Worm (Caenorhabditis elegans) whole organism, L2 larva: ENCODE data around the gene F07H5.7.

ENCODE experiments used
- C34F6.9 ChIP-seq: fragments of 150-350 bp; optimal IDR thresholded peaks from 2 replicates; lab custom pipeline; 2014; ENCODE audit warnings: missing biosample characterization, missing genetic modification characterization
- F13H6.1 ChIP-seq: sonication (generic microtip); optimal IDR thresholded peaks from 2 replicates; lab custom pipeline; 2016; ENCODE audit warnings: missing genetic modification characterization, missing compliant biosample characterization
- R02D3.7 ChIP-seq: fragments of 150-350 bp; optimal IDR thresholded peaks from 2 replicates; lab custom pipeline; 2014; ENCODE audit warnings: missing biosample characterization, missing genetic modification characterization
- Y55F3AM.14 ChIP-seq: fragments of 200-800 bp; sonication (Bioruptor generic); optimal IDR thresholded peaks from 2 replicates; lab custom pipeline; 2018; ENCODE audit warnings: mild to moderate bottlenecking, missing genetic modification characterization, missing compliant biosample characterization
- ZK546.5 ChIP-seq: sonication (generic microtip); optimal IDR thresholded peaks from 2 replicates; lab custom pipeline; 2017; ENCODE audit warnings: missing biosample characterization, missing genetic modification characterization
- alr-1 ChIP-seq: fragments of 150-350 bp; optimal IDR thresholded peaks from 2 replicates; lab custom pipeline; 2014; ENCODE audit warnings: missing biosample characterization, missing genetic modification characterization
- aly-2 ChIP-seq: fragments of 150-350 bp; optimal IDR thresholded peaks from 2 replicates; lab custom pipeline; 2014; ENCODE audit warnings: missing biosample characterization, missing genetic modification characterization
- ama-1 ChIP-seq: fragments of 150-350 bp; optimal IDR thresholded peaks from 2 replicates; lab custom pipeline; 2018; ENCODE audit warnings: inconsistent platforms
- blmp-1 ChIP-seq: sonication (generic microtip); optimal IDR thresholded peaks from 2 replicates; lab custom pipeline; 2017; ENCODE audit warnings: missing genetic modification characterization, mild to moderate bottlenecking, missing compliant biosample characterization, antibody characterized with exemption, moderate library complexity; ENCODE audit not compliant: insufficient read depth
- ceh-16 ChIP-seq: fragments of 150-350 bp; optimal IDR thresholded peaks from 2 replicates; lab custom pipeline; 2014; ENCODE audit warnings: missing biosample characterization, missing genetic modification characterization
- ceh-82 ChIP-seq: fragments of 150-350 bp; optimal IDR thresholded peaks from 2 replicates; lab custom pipeline; 2014; ENCODE audit warnings: missing biosample characterization, missing genetic modification characterization
- dmd-4 ChIP-seq: sonication (generic microtip); optimal IDR thresholded peaks from 2 replicates; lab custom pipeline; 2017; ENCODE audit warnings: missing biosample characterization, missing genetic modification characterization
- egl-27 ChIP-seq: sonication (generic microtip); optimal IDR thresholded peaks from 3 replicates; lab custom pipeline; 2017; ENCODE audit warnings: missing biosample characterization, missing genetic modification reagents, missing genetic modification characterization
- elt-1 ChIP-seq: fragments of 150-350 bp; optimal IDR thresholded peaks from 2 replicates; lab custom pipeline; 2014; ENCODE audit warnings: missing biosample characterization, missing genetic modification characterization
- elt-3 ChIP-seq: sonication (generic microtip); optimal IDR thresholded peaks from 2 replicates; lab custom pipeline; 2017; ENCODE audit warnings: missing biosample characterization, missing genetic modification characterization
- fos-1 ChIP-seq: fragments of 150-350 bp; optimal IDR thresholded peaks from 2 replicates; lab custom pipeline; 2014; ENCODE audit warnings: missing biosample characterization, missing genetic modification characterization
- lin-11 ChIP-seq: fragments of 150-350 bp; sonication (generic microtip); optimal IDR thresholded peaks from 2 replicates; lab custom pipeline; 2014; ENCODE audit warnings: missing biosample characterization, missing genetic modification characterization, inconsistent platforms, mixed read lengths
- lin-13 ChIP-seq: fragments of 150-350 bp; optimal IDR thresholded peaks from 2 replicates; lab custom pipeline; 2014; ENCODE audit warnings: missing biosample characterization, missing genetic modification reagents, missing genetic modification characterization
- lin-39 ChIP-seq: fragments of 150-350 bp; optimal IDR thresholded peaks from 2 replicates; lab custom pipeline; 2014; ENCODE audit warnings: missing biosample characterization, missing genetic modification reagents, missing genetic modification characterization
- lsy-2 ChIP-seq, 2 experiments: fragments of 150-350 bp in 1 of 2; sonication (generic microtip) in 1 of 2; optimal IDR thresholded peaks; 2 replicates each; lab custom pipeline; 2014 to 2017; ENCODE audit warnings: missing biosample characterization in 2 of 2, missing genetic modification characterization in 2 of 2
- mab-5 ChIP-seq: fragments of 150-350 bp; optimal IDR thresholded peaks from 2 replicates; lab custom pipeline; 2014; ENCODE audit warnings: missing biosample characterization, missing genetic modification characterization
- mbf-1 ChIP-seq: sonication (generic microtip); optimal IDR thresholded peaks from 2 replicates; lab custom pipeline; 2017; ENCODE audit warnings: missing biosample characterization, missing genetic modification characterization
- mdl-1 ChIP-seq, 2 experiments: fragments of 150-350 bp in 1 of 2; sonication (generic microtip) in 1 of 2; optimal IDR thresholded peaks; 2 replicates each; lab custom pipeline; 2017; ENCODE audit warnings: missing biosample characterization in 2 of 2, missing genetic modification characterization in 2 of 2
- nhr-10 ChIP-seq: sonication (generic microtip); optimal IDR thresholded peaks from 2 replicates; lab custom pipeline; 2017; ENCODE audit warnings: missing biosample characterization, missing genetic modification characterization
- nhr-11 ChIP-seq: fragments of 150-350 bp; optimal IDR thresholded peaks from 2 replicates; lab custom pipeline; 2014; ENCODE audit warnings: missing biosample characterization, missing genetic modification characterization
- nhr-12 ChIP-seq: fragments of 150-350 bp; optimal IDR thresholded peaks from 2 replicates; lab custom pipeline; 2014; ENCODE audit warnings: missing biosample characterization, missing genetic modification characterization
- nhr-129 ChIP-seq: fragments of 150-350 bp; optimal IDR thresholded peaks from 2 replicates; lab custom pipeline; 2014; ENCODE audit warnings: missing biosample characterization, missing genetic modification characterization
- nhr-21 ChIP-seq: fragments of 150-350 bp; optimal IDR thresholded peaks from 2 replicates; lab custom pipeline; 2014; ENCODE audit warnings: missing biosample characterization, missing genetic modification characterization
- nhr-237 ChIP-seq: fragments of 150-350 bp; optimal IDR thresholded peaks from 2 replicates; lab custom pipeline; 2014; ENCODE audit warnings: missing biosample characterization, missing genetic modification characterization
- nhr-25 ChIP-seq: fragments of 150-350 bp; sonication (generic microtip); optimal IDR thresholded peaks from 3 replicates; lab custom pipeline; 2014; ENCODE audit warnings: missing biosample characterization, missing genetic modification characterization
- nhr-6 ChIP-seq: fragments of 150-350 bp; optimal IDR thresholded peaks from 2 replicates; lab custom pipeline; 2014; ENCODE audit warnings: missing biosample characterization, missing genetic modification characterization
- nhr-77 ChIP-seq: fragments of 150-350 bp; optimal IDR thresholded peaks from 2 replicates; lab custom pipeline; 2014; ENCODE audit warnings: missing biosample characterization, missing genetic modification characterization
- peb-1 ChIP-seq: fragments of 150-350 bp; optimal IDR thresholded peaks from 2 replicates; lab custom pipeline; 2014; ENCODE audit warnings: missing biosample characterization, missing genetic modification characterization
- sem-4 ChIP-seq: fragments of 150-350 bp; optimal IDR thresholded peaks from 2 replicates; lab custom pipeline; 2014; ENCODE audit warnings: missing biosample characterization, missing genetic modification reagents, missing genetic modification characterization
- sma-3 ChIP-seq: sonication (generic microtip); optimal IDR thresholded peaks from 2 replicates; lab custom pipeline; 2016; ENCODE audit warnings: missing genetic modification reagents, missing genetic modification characterization, missing compliant biosample characterization
- sma-9 ChIP-seq, 2 experiments: fragments of 150-350 bp in 1 of 2; sonication (generic microtip) in 1 of 2; optimal IDR thresholded peaks; 2 replicates each; lab custom pipeline; 2014 to 2016; ENCODE audit warnings: missing genetic modification characterization in 2 of 2, mild to moderate bottlenecking in 1 of 2, missing biosample characterization in 1 of 2, missing compliant biosample characterization in 1 of 2, missing genetic modification reagents in 1 of 2, moderate library complexity in 1 of 2
- snpc-4 ChIP-seq: fragments of 150-350 bp; optimal IDR thresholded peaks from 2 replicates; lab custom pipeline; 2014; ENCODE audit warnings: missing biosample characterization, missing genetic modification characterization
- unc-39 ChIP-seq: fragments of 150-350 bp; optimal IDR thresholded peaks from 2 replicates; lab custom pipeline; 2014; ENCODE audit warnings: missing biosample characterization, missing genetic modification characterization
- unc-55 ChIP-seq: fragments of 150-350 bp; sonication (generic microtip); optimal IDR thresholded peaks from 3 replicates; lab custom pipeline; 2014; ENCODE audit warnings: missing biosample characterization, missing genetic modification reagents, missing genetic modification characterization
- unc-62 ChIP-seq: fragments of 150-350 bp; optimal IDR thresholded peaks from 2 replicates; lab custom pipeline; 2014; ENCODE audit warnings: missing biosample characterization, missing genetic modification reagents, missing genetic modification characterization
- zag-1 ChIP-seq: fragments of 150-350 bp; optimal IDR thresholded peaks from 2 replicates; lab custom pipeline; 2014; ENCODE audit warnings: missing biosample characterization, missing genetic modification characterization
- ztf-1 ChIP-seq: fragments of 200-800 bp; sonication (Bioruptor generic); conservative IDR thresholded peaks from 2 replicates; pipeline ENCODE4 v1.3.6; 2022; ENCODE audit warnings: missing genetic modification characterization, missing compliant biosample characterization
- ztf-11 ChIP-seq: sonication (generic microtip); optimal IDR thresholded peaks from 2 replicates; lab custom pipeline; 2017; ENCODE audit warnings: missing biosample characterization, missing genetic modification characterization
- ztf-4 ChIP-seq: fragments of 150-350 bp; optimal IDR thresholded peaks from 2 replicates; lab custom pipeline; 2014; ENCODE audit warnings: missing biosample characterization, missing genetic modification characterization

The F07H5.7 gene

ce11 chrII:8820126-8820972, 26.4 kb upstream of the F07H5.7 start:
- TF ChIP-seq sma-9 (GFP tag; optimal IDR thresholded peaks at IDR 0.05; lab: Kevin White, UChicago), result peak; percentile 78
- no peak for TF ChIP-seq sma-9 (tag; optimal IDR thresholded peaks at IDR 0.05; lab: Kevin White, UChicago)
- no peak for TF ChIP-seq lin-39
- TF ChIP-seq ztf-1 (GFP tag; lab: Robert Waterston, UW), result no peak
- TF ChIP-seq lin-11, result no peak
- no peak for TF ChIP-seq lsy-2 (tag; optimal IDR thresholded peaks at IDR 0.05; lab: Kevin White, UChicago)
- TF ChIP-seq ceh-82, result no peak
- TF ChIP-seq ceh-16 (tag; lab: Kevin White, UChicago), result no peak
- TF ChIP-seq unc-62 (GFP tag; lab: Kevin White, UChicago), result no peak
- peak; percentile 37 for TF ChIP-seq fos-1 (tag; lab: Kevin White, UChicago)
- no peak for TF ChIP-seq R02D3.7 (tag; lab: Kevin White, UChicago)
- no peak for TF ChIP-seq nhr-11 (tag; lab: Kevin White, UChicago)
- no peak for TF ChIP-seq alr-1
- no peak for TF ChIP-seq ZK546.5 (tag; lab: Kevin White, UChicago)
- TF ChIP-seq dmd-4, result no peak
- no peak for TF ChIP-seq elt-3 (tag; lab: Kevin White, UChicago)
- TF ChIP-seq nhr-10 (tag; lab: Kevin White, UChicago), result no peak
- TF ChIP-seq elt-1 (tag; lab: Kevin White, UChicago), result no peak
- no peak for TF ChIP-seq lin-13
- TF ChIP-seq Y55F3AM.14 (GFP tag; lab: Kevin White, UChicago), result no peak
- peak; percentile 1 for TF ChIP-seq nhr-129 (tag; lab: Kevin White, UChicago)
- TF ChIP-seq nhr-21 (tag; lab: Kevin White, UChicago), result peak; percentile 89
- TF ChIP-seq unc-39 (tag; lab: Kevin White, UChicago), result no peak
- TF ChIP-seq ztf-4 (tag; lab: Kevin White, UChicago), result peak; percentile 39
- TF ChIP-seq aly-2 (tag; lab: Kevin White, UChicago), result no peak
- no peak for TF ChIP-seq ztf-11
- TF ChIP-seq F13H6.1 (tag; lab: Kevin White, UChicago), result no peak
- no peak for TF ChIP-seq mbf-1 (tag; lab: Kevin White, UChicago)
- TF ChIP-seq nhr-6 (tag; lab: Kevin White, UChicago), result no peak
- TF ChIP-seq nhr-25 (tag; lab: Kevin White, UChicago), result peak; percentile 49
- no peak for TF ChIP-seq snpc-4
- TF ChIP-seq nhr-77, result no peak
- TF ChIP-seq nhr-12 (tag; lab: Kevin White, UChicago), result no peak
- no peak for TF ChIP-seq zag-1 (tag; lab: Kevin White, UChicago)
- peak; percentile 93 for TF ChIP-seq ama-1 (lab: Kevin White, UChicago)
- no peak for TF ChIP-seq unc-55 (GFP tag; lab: Kevin White, UChicago)
- TF ChIP-seq mdl-1 (tag; optimal IDR thresholded peaks at IDR 0.05; lab: Kevin White, UChicago), result no peak
- peak; percentile 14 for TF ChIP-seq sma-3 (GFP tag; lab: Kevin White, UChicago)
- no peak for TF ChIP-seq C34F6.9 (tag; lab: Kevin White, UChicago)
- TF ChIP-seq sem-4 (tag; lab: Kevin White, UChicago), result no peak
- TF ChIP-seq mab-5 (tag; lab: Kevin White, UChicago), result no peak
- peak; percentile 10 for TF ChIP-seq blmp-1 (tag; lab: Kevin White, UChicago)
- TF ChIP-seq nhr-237 (tag; lab: Kevin White, UChicago), result no peak
- no peak for TF ChIP-seq peb-1
- no peak for TF ChIP-seq egl-27 (tag; lab: Kevin White, UChicago)
